Worm (Caenorhabditis elegans) whole organism, L3 larva: ENCODE measurements around the gene lbp-9.

Experiments
- ceh-28 ChIP-seq: fragments of 150-350 bp; optimal IDR thresholded peaks from 2 replicates; lab custom pipeline; 2014; ENCODE audit warnings: missing biosample characterization, missing genetic modification reagents, missing genetic modification characterization
- ceh-82 ChIP-seq: fragments of 150-350 bp; optimal IDR thresholded peaks from 2 replicates; lab custom pipeline; 2014; ENCODE audit warnings: missing biosample characterization, missing genetic modification characterization
- ceh-9 ChIP-seq: sonication (generic microtip); optimal IDR thresholded peaks from 2 replicates; lab custom pipeline; 2018; ENCODE audit warnings: missing biosample characterization, missing genetic modification characterization
- egl-27 ChIP-seq: sonication (generic microtip); optimal IDR thresholded peaks from 4 replicates; lab custom pipeline; 2017; ENCODE audit warnings: missing biosample characterization, missing genetic modification reagents, missing genetic modification characterization
- elt-2 ChIP-seq: sonication (generic microtip); optimal IDR thresholded peaks from 2 replicates; lab custom pipeline; 2016; ENCODE audit warnings: missing genetic modification reagents, mild to moderate bottlenecking, missing genetic modification characterization, missing compliant biosample characterization
- fos-1 ChIP-seq: fragments of 150-350 bp; optimal IDR thresholded peaks from 2 replicates; lab custom pipeline; 2014; ENCODE audit warnings: missing biosample characterization, missing genetic modification characterization
- nhr-12 ChIP-seq: fragments of 150-350 bp; optimal IDR thresholded peaks from 2 replicates; lab custom pipeline; 2014; ENCODE audit warnings: missing biosample characterization, missing genetic modification characterization
- nhr-237 ChIP-seq: fragments of 150-350 bp; optimal IDR thresholded peaks from 2 replicates; lab custom pipeline; 2014; ENCODE audit warnings: missing biosample characterization, missing genetic modification characterization
- nhr-28 ChIP-seq: fragments of 150-350 bp; optimal IDR thresholded peaks from 2 replicates; lab custom pipeline; 2014; ENCODE audit warnings: missing biosample characterization, missing genetic modification characterization
- nhr-77 ChIP-seq: fragments of 150-350 bp; optimal IDR thresholded peaks from 2 replicates; lab custom pipeline; 2014; ENCODE audit warnings: missing biosample characterization, missing genetic modification characterization
- skn-1 ChIP-seq: fragments of 150-350 bp; optimal IDR thresholded peaks from 2 replicates; lab custom pipeline; 2014; ENCODE audit warnings: missing biosample characterization, missing genetic modification characterization
- tbx-2 ChIP-seq: sonication (generic microtip); optimal IDR thresholded peaks from 2 replicates; lab custom pipeline; 2016; ENCODE audit warnings: mild to moderate bottlenecking, missing genetic modification characterization, missing compliant biosample characterization
- unc-62 ChIP-seq: fragments of 150-350 bp; sonication (generic microtip); optimal IDR thresholded peaks from 4 replicates; lab custom pipeline; 2014; ENCODE audit warnings: missing biosample characterization, missing genetic modification reagents, missing genetic modification characterization

DNA sequence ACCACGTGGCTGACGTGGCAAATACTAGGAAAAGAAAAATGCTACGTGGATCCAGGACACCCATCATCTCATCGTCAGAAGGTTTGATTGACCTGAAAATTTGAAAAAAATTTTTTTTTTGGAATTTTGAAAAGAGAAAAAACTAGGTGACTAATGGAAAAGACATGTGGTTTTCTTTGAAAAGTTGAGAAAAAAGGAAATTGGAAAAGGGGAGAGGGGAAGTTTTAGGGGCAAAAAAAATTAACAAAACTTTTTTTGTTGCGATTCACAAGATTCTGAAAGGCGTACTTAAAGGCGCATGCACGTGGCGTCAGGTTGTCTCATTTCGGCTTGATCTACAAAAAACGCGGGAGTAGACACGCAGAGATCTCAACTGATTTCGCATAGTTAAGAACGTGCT lies 4.6 kb downstream of the lbp-9 start, which contains the start of gene Y40B10A.9:
- TF ChIP-seq fos-1 (tag; lab: Kevin White, UChicago), result no peak
- no peak for TF ChIP-seq tbx-2 (tag; lab: Kevin White, UChicago)
- no peak for TF ChIP-seq nhr-12
- TF ChIP-seq nhr-237 (tag; lab: Kevin White, UChicago), result no peak
- TF ChIP-seq ceh-28 (tag; lab: Kevin White, UChicago), result no peak
- no peak for TF ChIP-seq nhr-77 (tag; lab: Kevin White, UChicago)
- TF ChIP-seq nhr-28 (tag; lab: Kevin White, UChicago), result no peak
- TF ChIP-seq elt-2 (tag; lab: Kevin White, UChicago), result no peak
- TF ChIP-seq ceh-9 (tag; lab: Kevin White, UChicago), result no peak
- no peak for TF ChIP-seq unc-62 (GFP tag; lab: Kevin White, UChicago)
- no peak for TF ChIP-seq egl-27 (tag; lab: Kevin White, UChicago)
- TF ChIP-seq ceh-82, result no peak
- TF ChIP-seq skn-1 (tag; lab: Kevin White, UChicago), result no peak
